Worm (Caenorhabditis elegans) whole organism, L2 larva: Measurements from ENCODE around the gene F33G12.3.

Source experiments
- C34F6.9 ChIP-seq: fragments of 150-350 bp; optimal IDR thresholded peaks from 2 replicates; lab custom pipeline; 2014; ENCODE audit warnings: missing biosample characterization, missing genetic modification characterization
- F13H6.1 ChIP-seq: sonication (generic microtip); optimal IDR thresholded peaks from 2 replicates; lab custom pipeline; 2016; ENCODE audit warnings: missing genetic modification characterization, missing compliant biosample characterization
- R02D3.7 ChIP-seq: fragments of 150-350 bp; optimal IDR thresholded peaks from 2 replicates; lab custom pipeline; 2014; ENCODE audit warnings: missing biosample characterization, missing genetic modification characterization
- ZK546.5 ChIP-seq: sonication (generic microtip); optimal IDR thresholded peaks from 2 replicates; lab custom pipeline; 2017; ENCODE audit warnings: missing biosample characterization, missing genetic modification characterization
- alr-1 ChIP-seq: fragments of 150-350 bp; optimal IDR thresholded peaks from 2 replicates; lab custom pipeline; 2014; ENCODE audit warnings: missing biosample characterization, missing genetic modification characterization
- aly-2 ChIP-seq: fragments of 150-350 bp; optimal IDR thresholded peaks from 2 replicates; lab custom pipeline; 2014; ENCODE audit warnings: missing biosample characterization, missing genetic modification characterization
- ama-1 ChIP-seq: fragments of 150-350 bp; optimal IDR thresholded peaks from 2 replicates; lab custom pipeline; 2018; ENCODE audit warnings: inconsistent platforms
- blmp-1 ChIP-seq: sonication (generic microtip); optimal IDR thresholded peaks from 2 replicates; lab custom pipeline; 2017; ENCODE audit warnings: missing genetic modification characterization, mild to moderate bottlenecking, missing compliant biosample characterization, antibody characterized with exemption, moderate library complexity; ENCODE audit not compliant: insufficient read depth
- ceh-16 ChIP-seq: fragments of 150-350 bp; optimal IDR thresholded peaks from 2 replicates; lab custom pipeline; 2014; ENCODE audit warnings: missing biosample characterization, missing genetic modification characterization
- crh-2 ChIP-seq: sonication (generic microtip); optimal IDR thresholded peaks from 2 replicates; lab custom pipeline; 2017; ENCODE audit warnings: missing biosample characterization, missing genetic modification characterization
- dmd-4 ChIP-seq: sonication (generic microtip); optimal IDR thresholded peaks from 2 replicates; lab custom pipeline; 2017; ENCODE audit warnings: missing biosample characterization, missing genetic modification characterization
- egl-27 ChIP-seq: sonication (generic microtip); optimal IDR thresholded peaks from 3 replicates; lab custom pipeline; 2017; ENCODE audit warnings: missing biosample characterization, missing genetic modification reagents, missing genetic modification characterization
- elt-1 ChIP-seq: fragments of 150-350 bp; optimal IDR thresholded peaks from 2 replicates; lab custom pipeline; 2014; ENCODE audit warnings: missing biosample characterization, missing genetic modification characterization
- elt-3 ChIP-seq: sonication (generic microtip); optimal IDR thresholded peaks from 2 replicates; lab custom pipeline; 2017; ENCODE audit warnings: missing biosample characterization, missing genetic modification characterization
- fos-1 ChIP-seq: fragments of 150-350 bp; optimal IDR thresholded peaks from 2 replicates; lab custom pipeline; 2014; ENCODE audit warnings: missing biosample characterization, missing genetic modification characterization
- lin-39 ChIP-seq: fragments of 150-350 bp; optimal IDR thresholded peaks from 2 replicates; lab custom pipeline; 2014; ENCODE audit warnings: missing biosample characterization, missing genetic modification reagents, missing genetic modification characterization
- lsy-2 ChIP-seq, 2 experiments: fragments of 150-350 bp in 1 of 2; sonication (generic microtip) in 1 of 2; optimal IDR thresholded peaks; 2 replicates each; lab custom pipeline; 2014 to 2017; ENCODE audit warnings: missing biosample characterization in 2 of 2, missing genetic modification characterization in 2 of 2
- mab-5 ChIP-seq: fragments of 150-350 bp; optimal IDR thresholded peaks from 2 replicates; lab custom pipeline; 2014; ENCODE audit warnings: missing biosample characterization, missing genetic modification characterization
- mbf-1 ChIP-seq: sonication (generic microtip); optimal IDR thresholded peaks from 2 replicates; lab custom pipeline; 2017; ENCODE audit warnings: missing biosample characterization, missing genetic modification characterization
- mdl-1 ChIP-seq, 2 experiments: fragments of 150-350 bp in 1 of 2; sonication (generic microtip) in 1 of 2; optimal IDR thresholded peaks; 2 replicates each; lab custom pipeline; 2017; ENCODE audit warnings: missing biosample characterization in 2 of 2, missing genetic modification characterization in 2 of 2
- nhr-12 ChIP-seq: fragments of 150-350 bp; optimal IDR thresholded peaks from 2 replicates; lab custom pipeline; 2014; ENCODE audit warnings: missing biosample characterization, missing genetic modification characterization
- nhr-129 ChIP-seq: fragments of 150-350 bp; optimal IDR thresholded peaks from 2 replicates; lab custom pipeline; 2014; ENCODE audit warnings: missing biosample characterization, missing genetic modification characterization
- nhr-21 ChIP-seq: fragments of 150-350 bp; optimal IDR thresholded peaks from 2 replicates; lab custom pipeline; 2014; ENCODE audit warnings: missing biosample characterization, missing genetic modification characterization
- nhr-237 ChIP-seq: fragments of 150-350 bp; optimal IDR thresholded peaks from 2 replicates; lab custom pipeline; 2014; ENCODE audit warnings: missing biosample characterization, missing genetic modification characterization
- nhr-25 ChIP-seq: fragments of 150-350 bp; sonication (generic microtip); optimal IDR thresholded peaks from 3 replicates; lab custom pipeline; 2014; ENCODE audit warnings: missing biosample characterization, missing genetic modification characterization
- peb-1 ChIP-seq: fragments of 150-350 bp; optimal IDR thresholded peaks from 2 replicates; lab custom pipeline; 2014; ENCODE audit warnings: missing biosample characterization, missing genetic modification characterization
- skn-1 ChIP-seq: sonication (generic microtip); optimal IDR thresholded peaks from 2 replicates; lab custom pipeline; 2017; ENCODE audit warnings: missing biosample characterization, missing genetic modification characterization
- sma-3 ChIP-seq: sonication (generic microtip); optimal IDR thresholded peaks from 2 replicates; lab custom pipeline; 2016; ENCODE audit warnings: missing genetic modification reagents, missing genetic modification characterization, missing compliant biosample characterization
- sma-9 ChIP-seq, 2 experiments: fragments of 150-350 bp in 1 of 2; sonication (generic microtip) in 1 of 2; optimal IDR thresholded peaks; 2 replicates each; lab custom pipeline; 2014 to 2016; ENCODE audit warnings: missing genetic modification characterization in 2 of 2, mild to moderate bottlenecking in 1 of 2, missing biosample characterization in 1 of 2, missing compliant biosample characterization in 1 of 2, missing genetic modification reagents in 1 of 2, moderate library complexity in 1 of 2
- snpc-4 ChIP-seq: fragments of 150-350 bp; optimal IDR thresholded peaks from 2 replicates; lab custom pipeline; 2014; ENCODE audit warnings: missing biosample characterization, missing genetic modification characterization
- unc-39 ChIP-seq: fragments of 150-350 bp; optimal IDR thresholded peaks from 2 replicates; lab custom pipeline; 2014; ENCODE audit warnings: missing biosample characterization, missing genetic modification characterization
- unc-55 ChIP-seq: fragments of 150-350 bp; sonication (generic microtip); optimal IDR thresholded peaks from 3 replicates; lab custom pipeline; 2014; ENCODE audit warnings: missing biosample characterization, missing genetic modification reagents, missing genetic modification characterization
- zag-1 ChIP-seq: fragments of 150-350 bp; optimal IDR thresholded peaks from 2 replicates; lab custom pipeline; 2014; ENCODE audit warnings: missing biosample characterization, missing genetic modification characterization
- ztf-1 ChIP-seq: fragments of 200-800 bp; sonication (Bioruptor generic); conservative IDR thresholded peaks from 2 replicates; pipeline ENCODE4 v1.3.6; 2022; ENCODE audit warnings: missing genetic modification characterization, missing compliant biosample characterization
- ztf-4 ChIP-seq: fragments of 150-350 bp; optimal IDR thresholded peaks from 2 replicates; lab custom pipeline; 2014; ENCODE audit warnings: missing biosample characterization, missing genetic modification characterization

Gene F33G12.3

DNA sequence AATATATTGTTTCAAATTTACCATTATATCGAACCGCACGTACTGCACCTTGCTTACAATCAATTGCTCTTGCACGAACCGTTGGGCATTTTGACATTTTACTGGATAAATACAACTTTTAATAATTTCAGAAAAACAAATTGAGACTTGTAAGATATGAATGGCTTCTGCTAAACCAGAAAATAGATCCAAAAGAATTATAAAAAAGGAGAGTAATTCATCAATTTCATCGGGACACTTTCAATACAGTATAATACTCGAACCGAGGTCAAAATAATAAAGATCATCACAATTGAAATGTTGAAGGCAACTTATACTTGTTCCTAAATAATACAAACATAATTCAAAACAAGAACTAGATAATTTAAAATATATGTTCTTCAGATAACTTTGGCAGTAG lies 2.2 kb downstream of the F33G12.3 start, which contains the start of gene wdr-83:
wdr-83 (minus strand) TSS at position 101 of the 400 bp plus-strand sequence.
- TF ChIP-seq snpc-4 = no peak
- no peak for TF ChIP-seq egl-27 (tag; lab: Kevin White, UChicago)
- no peak for TF ChIP-seq mab-5 (tag; lab: Kevin White, UChicago)
- TF ChIP-seq nhr-237 (tag; lab: Kevin White, UChicago) = no peak
- no peak for TF ChIP-seq dmd-4 (tag; lab: Kevin White, UChicago)
- no peak for TF ChIP-seq ama-1 (lab: Kevin White, UChicago)
- no peak for TF ChIP-seq R02D3.7 (tag; lab: Kevin White, UChicago)
- no peak for TF ChIP-seq zag-1 (tag; lab: Kevin White, UChicago)
- no peak for TF ChIP-seq elt-1 (tag; lab: Kevin White, UChicago)
- no peak for TF ChIP-seq unc-55 (GFP tag; lab: Kevin White, UChicago)
- TF ChIP-seq elt-3 (tag; lab: Kevin White, UChicago) = no peak
- no peak for TF ChIP-seq lsy-2 (tag; optimal IDR thresholded peaks at IDR 0.05; lab: Kevin White, UChicago)
- TF ChIP-seq nhr-129 (tag; lab: Kevin White, UChicago) = no peak
- no peak for TF ChIP-seq unc-39 (tag; lab: Kevin White, UChicago)

DNA sequence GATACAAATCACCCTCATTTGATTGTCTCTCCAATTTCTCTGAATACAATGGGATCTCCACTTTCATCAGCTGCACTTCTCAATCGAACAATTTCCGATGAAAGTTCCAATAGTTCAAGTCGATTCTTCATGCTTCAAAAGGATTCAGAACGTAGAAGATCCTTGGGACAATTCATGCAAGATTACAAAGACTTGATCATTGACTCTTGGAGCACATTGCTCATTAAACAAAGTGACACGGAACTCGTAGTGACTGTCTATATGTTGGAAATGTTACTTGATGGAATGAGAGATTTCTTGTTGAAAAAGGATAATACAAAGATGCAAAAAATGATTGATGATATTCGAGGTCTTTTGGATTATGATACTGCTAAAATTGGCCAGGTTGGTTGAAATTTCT lies 5.9 kb downstream of the F33G12.3 start:
- TF ChIP-seq nhr-12 (no peak), ztf-4 (no peak), crh-2 (no peak), R02D3.7 (tag; lab: Kevin White, UChicago) (no peak), elt-1 (tag; lab: Kevin White, UChicago) (no peak), blmp-1 (tag; lab: Kevin White, UChicago) (no peak), fos-1 (tag; lab: Kevin White, UChicago) (no peak), dmd-4 (tag; lab: Kevin White, UChicago) (no peak), skn-1 (tag; lab: Kevin White, UChicago) (no peak), unc-39 (tag; lab: Kevin White, UChicago) (no peak)

DNA sequence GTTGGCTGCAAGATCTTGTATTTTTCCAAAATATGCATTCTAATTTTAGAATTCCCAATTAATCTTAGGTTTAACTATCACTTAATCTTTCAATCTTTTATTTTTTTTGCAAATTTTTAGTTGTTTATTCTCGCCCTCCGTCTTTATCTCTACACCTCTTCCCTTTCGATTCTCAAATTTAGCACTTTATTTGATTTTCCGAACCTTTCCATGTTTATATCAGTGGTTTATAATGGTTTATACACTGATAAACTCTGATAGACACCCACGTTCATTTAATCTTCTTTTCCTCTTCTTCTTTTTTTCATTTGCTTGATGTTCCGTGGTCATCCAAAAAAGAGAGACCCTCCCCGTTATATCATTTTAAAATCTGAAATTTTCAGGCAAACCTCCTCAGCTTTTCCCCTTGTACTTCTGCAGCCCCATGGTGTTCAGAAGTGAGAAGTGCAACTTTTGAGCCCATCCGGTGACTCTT lies 11.4 kb downstream of the F33G12.3 start, which contains the start of the genes nsy-1 and F59A6.13:
nsy-1 (plus strand) TSS at position 377 of the 475 bp plus-strand sequence.
F59A6.13 (plus strand) TSS at position 425 of the 475 bp plus-strand sequence.
- no peak for TF ChIP-seq nhr-129 (tag; lab: Kevin White, UChicago)
- TF ChIP-seq ZK546.5 = no peak
- TF ChIP-seq fos-1 (tag; lab: Kevin White, UChicago) = peak; percentile 61
- TF ChIP-seq sma-9 (GFP tag; optimal IDR thresholded peaks at IDR 0.05; lab: Kevin White, UChicago) = peak; percentile 35
- no peak for TF ChIP-seq sma-9 (tag; optimal IDR thresholded peaks at IDR 0.05; lab: Kevin White, UChicago)
- no peak for TF ChIP-seq elt-1 (tag; lab: Kevin White, UChicago)
- TF ChIP-seq, all 48 proteins: peak for 2

DNA sequence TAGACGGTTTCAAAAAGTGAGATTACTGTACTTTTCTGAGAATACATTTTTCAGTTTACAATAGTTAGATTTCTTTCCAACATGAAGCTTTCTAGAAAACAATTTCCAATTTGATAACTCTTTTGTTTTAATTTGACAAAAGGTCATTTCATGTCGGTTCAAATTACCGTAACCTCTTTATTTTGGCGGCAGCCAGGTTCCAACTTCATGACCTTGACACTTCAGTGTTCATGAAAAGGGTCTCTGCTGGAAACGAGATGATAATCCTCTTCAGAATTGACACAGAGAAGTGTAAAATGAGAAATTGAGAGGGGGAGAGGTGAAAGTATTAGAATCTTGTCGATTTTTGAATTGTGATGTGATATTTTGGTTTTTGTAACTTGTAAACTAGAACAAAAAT lies 12.3 kb downstream of the F33G12.3 start:
- TF ChIP-seq sma-9 (GFP tag; optimal IDR thresholded peaks at IDR 0.05; lab: Kevin White, UChicago) (no peak), sma-9 (tag; optimal IDR thresholded peaks at IDR 0.05; lab: Kevin White, UChicago) (no peak), blmp-1 (tag; lab: Kevin White, UChicago) (peak; percentile 39), crh-2 (no peak), alr-1 (tag; lab: Kevin White, UChicago) (no peak), zag-1 (tag; lab: Kevin White, UChicago) (no peak), C34F6.9 (no peak), F13H6.1 (tag; lab: Kevin White, UChicago) (no peak), unc-55 (GFP tag; lab: Kevin White, UChicago) (no peak), peb-1 (tag; lab: Kevin White, UChicago) (no peak), ceh-16 (tag; lab: Kevin White, UChicago) (no peak), ZK546.5 (no peak), ztf-1 (GFP tag; lab: Robert Waterston, UW) (no peak), nhr-25 (peak; percentile 60), nhr-21 (tag; lab: Kevin White, UChicago) (no peak), mab-5 (tag; lab: Kevin White, UChicago) (no peak), nhr-12 (no peak), elt-3 (tag; lab: Kevin White, UChicago) (no peak), mdl-1 (tag; optimal IDR thresholded peaks at IDR 0.05; lab: Kevin White, UChicago) (no peak)

DNA sequence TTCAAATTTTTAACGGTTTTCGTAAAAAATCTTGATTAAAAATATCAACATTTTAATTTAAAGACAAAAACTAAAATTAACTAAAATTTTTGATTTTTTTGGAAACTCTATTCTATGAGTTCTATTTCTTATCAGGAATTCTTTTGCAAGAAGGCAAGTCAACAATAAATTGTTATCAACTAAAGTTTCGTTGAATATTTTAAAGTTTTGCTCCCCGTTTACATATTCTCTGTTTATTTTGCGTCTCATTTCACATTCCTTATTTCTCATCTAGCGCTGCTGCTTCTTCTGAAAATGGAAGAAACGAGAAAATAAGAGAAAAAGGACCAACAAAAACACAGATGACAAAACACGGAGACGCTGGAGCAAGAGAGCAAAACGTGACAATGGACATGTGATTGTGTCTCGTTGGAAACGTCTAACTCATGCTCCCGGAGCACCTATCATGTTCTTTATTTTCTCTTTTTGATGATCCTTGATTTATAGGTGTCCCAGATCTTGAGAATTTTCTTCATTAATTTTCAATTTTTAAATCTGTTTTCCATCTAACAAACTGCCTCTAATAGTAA lies 13.2 kb downstream of the F33G12.3 start:
- TF ChIP-seq unc-39 (tag; lab: Kevin White, UChicago) = no peak
- no peak for TF ChIP-seq mbf-1 (tag; lab: Kevin White, UChicago)
- TF ChIP-seq unc-55 (GFP tag; lab: Kevin White, UChicago) = no peak
- no peak for TF ChIP-seq alr-1 (tag; lab: Kevin White, UChicago)
- TF ChIP-seq nhr-129 (tag; lab: Kevin White, UChicago) = peak; percentile 65
- TF ChIP-seq mab-5 (tag; lab: Kevin White, UChicago) = no peak
- TF ChIP-seq C34F6.9 = peak; percentile 33
- no peak for TF ChIP-seq lin-39
- no peak for TF ChIP-seq F13H6.1 (tag; lab: Kevin White, UChicago)
- TF ChIP-seq egl-27 (tag; lab: Kevin White, UChicago) = no peak
- TF ChIP-seq sma-3 (GFP tag; lab: Kevin White, UChicago) = no peak
- no peak for TF ChIP-seq ztf-4
- no peak for TF ChIP-seq dmd-4 (tag; lab: Kevin White, UChicago)
- TF ChIP-seq fos-1 (tag; lab: Kevin White, UChicago) = peak; percentile 47
- no peak for TF ChIP-seq aly-2 (tag; lab: Kevin White, UChicago)
- TF ChIP-seq crh-2 = no peak
